Worm (Caenorhabditis elegans) whole organism, L4/young adult: ENCODE results near the gene ZK512.4.

Source experiments
- W03F9.2 ChIP-seq: fragments of 150-350 bp; optimal IDR thresholded peaks from 2 replicates; lab custom pipeline; 2014; ENCODE audit warnings: missing biosample characterization, missing genetic modification characterization
- dao-5 ChIP-seq: sonication (generic microtip); optimal IDR thresholded peaks from 2 replicates; lab custom pipeline; 2016; ENCODE audit warnings: missing genotype, missing genetic modification characterization, moderate library complexity, missing compliant biosample characterization
- him-1 ChIP-seq: sonication (generic microtip); optimal IDR thresholded peaks from 2 replicates; lab custom pipeline; 2016; ENCODE audit warnings: missing genotype, missing genetic modification reagents, missing genetic modification characterization, missing compliant biosample characterization

- TF ChIP-seq him-1 (no peak), dao-5 (no peak), W03F9.2 (tag; lab: Kevin White, UChicago) (no peak)
Measured at ce11 chrIII:9130588-9130987, 14.6 kb upstream of the ZK512.4 start, which contains the start of gene ZK512.10.
